Worm (Caenorhabditis elegans) whole organism, late embryonic: ENCODE measurements around the gene C50B8.6.

ENCODE experiments used
- C08G9.2 ChIP-seq: sonication (generic microtip); optimal IDR thresholded peaks from 2 replicates; lab custom pipeline; 2016; ENCODE audit warnings: mild to moderate bottlenecking, missing genetic modification characterization, moderate library complexity, missing compliant biosample characterization
- C38D4.7 ChIP-seq: fragments of 200-800 bp; sonication (Bioruptor generic); optimal IDR thresholded peaks from 2 replicates; lab custom pipeline; 2018; ENCODE audit warnings: mild to moderate bottlenecking, missing genetic modification characterization, moderate library complexity, missing compliant biosample characterization
- F13H6.1 ChIP-seq: sonication (generic microtip); optimal IDR thresholded peaks from 2 replicates; lab custom pipeline; 2016; ENCODE audit warnings: missing genetic modification characterization, missing compliant biosample characterization
- K02D7.2 ChIP-seq: sonication (generic microtip); optimal IDR thresholded peaks from 2 replicates; lab custom pipeline; 2017; ENCODE audit warnings: mild to moderate bottlenecking, missing genetic modification characterization, missing compliant biosample characterization
- T23F11.4 ChIP-seq: fragments of 200-800 bp; sonication (Bioruptor generic); optimal IDR thresholded peaks from 2 replicates; lab custom pipeline; 2018; ENCODE audit warnings: mild to moderate bottlenecking, missing genetic modification characterization, missing compliant biosample characterization
- Y22D7AL.16 ChIP-seq: sonication (generic microtip); optimal IDR thresholded peaks from 2 replicates; lab custom pipeline; 2016; ENCODE audit warnings: missing genetic modification characterization, missing compliant biosample characterization
- ahr-1 ChIP-seq: sonication (generic microtip); optimal IDR thresholded peaks from 2 replicates; lab custom pipeline; 2016; ENCODE audit warnings: missing genetic modification characterization, missing compliant biosample characterization
- ama-1 ChIP-seq: fragments of 150-350 bp; optimal IDR thresholded peaks from 2 replicates; lab custom pipeline; 2014
- ceh-14 ChIP-seq: sonication (generic microtip); optimal IDR thresholded peaks from 2 replicates; lab custom pipeline; 2016; ENCODE audit warnings: missing genotype, missing genetic modification characterization, missing compliant biosample characterization
- ceh-18 ChIP-seq: sonication (generic microtip); optimal IDR thresholded peaks from 2 replicates; lab custom pipeline; 2016; ENCODE audit warnings: missing genetic modification characterization, missing compliant biosample characterization
- ceh-2 ChIP-seq: sonication (generic microtip); optimal IDR thresholded peaks from 2 replicates; lab custom pipeline; 2016; ENCODE audit warnings: missing genotype, missing genetic modification characterization, missing compliant biosample characterization
- ceh-22 ChIP-seq: sonication (generic microtip); optimal IDR thresholded peaks from 2 replicates; lab custom pipeline; 2017; ENCODE audit warnings: missing biosample characterization, missing genetic modification characterization
- ceh-24 ChIP-seq: sonication (generic microtip); optimal IDR thresholded peaks from 2 replicates; lab custom pipeline; 2016; ENCODE audit warnings: mild to moderate bottlenecking, missing genetic modification characterization, missing compliant biosample characterization
- ceh-30 ChIP-seq: fragments of 150-350 bp; optimal IDR thresholded peaks from 2 replicates; lab custom pipeline; 2014; ENCODE audit warnings: missing biosample characterization, missing genetic modification characterization
- ceh-34 ChIP-seq: sonication (generic microtip); optimal IDR thresholded peaks from 2 replicates; lab custom pipeline; 2016; ENCODE audit warnings: mild to moderate bottlenecking, missing genetic modification characterization, missing compliant biosample characterization
- ceh-45 ChIP-seq: fragments of 200-800 bp; sonication (Bioruptor generic); IDR thresholded peaks from 2 replicates; pipeline ENCODE4 v1.3.6; 2022; ENCODE audit warnings: missing genetic modification reagents, missing genetic modification characterization, missing compliant biosample characterization
- ceh-9 ChIP-seq: sonication (generic microtip); optimal IDR thresholded peaks from 2 replicates; lab custom pipeline; 2016; ENCODE audit warnings: mild to moderate bottlenecking, missing genetic modification characterization, inconsistent platforms, missing compliant biosample characterization
- che-1 ChIP-seq: sonication (generic microtip); optimal IDR thresholded peaks from 2 replicates; lab custom pipeline; 2016; ENCODE audit warnings: mild to moderate bottlenecking, missing genetic modification characterization, missing compliant biosample characterization
- dmd-4 ChIP-seq: sonication (generic microtip); optimal IDR thresholded peaks from 2 replicates; lab custom pipeline; 2016; ENCODE audit warnings: borderline replicate concordance, missing genetic modification characterization, missing compliant biosample characterization
- dve-1 ChIP-seq: sonication (generic microtip); optimal IDR thresholded peaks from 2 replicates; lab custom pipeline; 2017; ENCODE audit warnings: antibody characterized with exemption, mild to moderate bottlenecking, missing genetic modification characterization, missing compliant biosample characterization
- ets-4 ChIP-seq: sonication (generic microtip); optimal IDR thresholded peaks from 2 replicates; lab custom pipeline; 2016; ENCODE audit warnings: missing genetic modification characterization, missing compliant biosample characterization
- eyg-1 ChIP-seq: sonication (generic microtip); optimal IDR thresholded peaks from 2 replicates; lab custom pipeline; 2016; ENCODE audit warnings: missing genotype, missing genetic modification characterization, missing compliant biosample characterization
- fkh-10 ChIP-seq: fragments of 150-350 bp; optimal IDR thresholded peaks from 2 replicates; lab custom pipeline; 2014; ENCODE audit warnings: missing biosample characterization, missing genetic modification reagents, missing genetic modification characterization
- fkh-6 ChIP-seq: sonication (generic microtip); optimal IDR thresholded peaks from 2 replicates; lab custom pipeline; 2016; ENCODE audit warnings: missing genetic modification characterization, missing compliant biosample characterization
- gmeb-2 ChIP-seq: sonication (generic microtip); optimal IDR thresholded peaks from 2 replicates; lab custom pipeline; 2016; ENCODE audit warnings: missing genetic modification characterization, inconsistent platforms, missing compliant biosample characterization
- hlh-13 ChIP-seq: fragments of 200-800 bp; sonication (Bioruptor generic); optimal IDR thresholded peaks from 2 replicates; lab custom pipeline; 2018; ENCODE audit warnings: mild to moderate bottlenecking, missing genetic modification characterization, missing compliant biosample characterization
- hlh-15 ChIP-seq: sonication (generic microtip); optimal IDR thresholded peaks from 2 replicates; lab custom pipeline; 2016; ENCODE audit warnings: missing genetic modification characterization, missing compliant biosample characterization
- hlh-6 ChIP-seq: sonication (generic microtip); optimal IDR thresholded peaks from 2 replicates; lab custom pipeline; 2016; ENCODE audit warnings: missing genotype, missing genetic modification characterization, missing compliant biosample characterization
- hlh-8 ChIP-seq: sonication (generic microtip); optimal IDR thresholded peaks from 2 replicates; lab custom pipeline; 2016; ENCODE audit warnings: missing genotype, missing genetic modification characterization, missing compliant biosample characterization
- lin-11 ChIP-seq: fragments of 200-800 bp; sonication (Bioruptor generic); optimal IDR thresholded peaks from 2 replicates; lab custom pipeline; 2018; ENCODE audit warnings: mild to moderate bottlenecking, missing genetic modification characterization, missing compliant biosample characterization
- madf-2 ChIP-seq: sonication (generic microtip); optimal IDR thresholded peaks from 2 replicates; lab custom pipeline; 2017; ENCODE audit warnings: missing genetic modification characterization, missing compliant biosample characterization
- mec-3 ChIP-seq: sonication (generic microtip); optimal IDR thresholded peaks from 2 replicates; lab custom pipeline; 2016; ENCODE audit warnings: borderline replicate concordance, missing genetic modification characterization, missing compliant biosample characterization
- odd-2 ChIP-seq: sonication (generic microtip); optimal IDR thresholded peaks from 2 replicates; lab custom pipeline; 2017; ENCODE audit warnings: antibody characterized with exemption, mild to moderate bottlenecking, missing genetic modification characterization, missing compliant biosample characterization
- pat-9 ChIP-seq: fragments of 200-800 bp; sonication (Bioruptor generic); optimal IDR thresholded peaks from 2 replicates; lab custom pipeline; 2018; ENCODE audit warnings: mild to moderate bottlenecking, missing genetic modification characterization, moderate library complexity, missing compliant biosample characterization
- pax-1 ChIP-seq: fragments of 150-350 bp; optimal IDR thresholded peaks from 2 replicates; lab custom pipeline; 2014; ENCODE audit warnings: missing biosample characterization, missing genetic modification characterization
- pha-2 ChIP-seq: sonication (generic microtip); optimal IDR thresholded peaks from 2 replicates; lab custom pipeline; 2017; ENCODE audit warnings: mild to moderate bottlenecking, missing genetic modification characterization, missing compliant biosample characterization
- pha-4 ChIP-seq: fragments of 150-350 bp; optimal IDR thresholded peaks from 2 replicates; lab custom pipeline; 2018; ENCODE audit warnings: missing biosample characterization, missing genetic modification reagents, missing genetic modification characterization
- pqm-1 ChIP-seq: sonication (generic microtip); optimal IDR thresholded peaks from 2 replicates; lab custom pipeline; 2016; ENCODE audit warnings: missing genetic modification characterization, missing compliant biosample characterization
- ref-2 ChIP-seq: sonication (generic microtip); optimal IDR thresholded peaks from 2 replicates; lab custom pipeline; 2016; ENCODE audit warnings: missing genetic modification characterization, missing compliant biosample characterization
- sdc-2 ChIP-seq: sonication (generic microtip); optimal IDR thresholded peaks from 2 replicates; lab custom pipeline; 2016; ENCODE audit warnings: missing genotype, missing genetic modification characterization, missing compliant biosample characterization
- sox-2 ChIP-seq: fragments of 200-800 bp; sonication (Bioruptor generic); IDR thresholded peaks from 2 replicates; pipeline ENCODE4 v1.3.6; 2022; ENCODE audit warnings: missing genetic modification reagents, missing genetic modification characterization, missing compliant biosample characterization
- syd-9 ChIP-seq: sonication (generic microtip); optimal IDR thresholded peaks from 2 replicates; lab custom pipeline; 2016; ENCODE audit warnings: mild to moderate bottlenecking, missing genetic modification characterization, moderate library complexity, missing compliant biosample characterization
- unc-42 ChIP-seq: sonication (generic microtip); optimal IDR thresholded peaks from 2 replicates; lab custom pipeline; 2016; ENCODE audit warnings: missing genotype, missing genetic modification characterization, missing compliant biosample characterization
- unc-55 ChIP-seq: sonication (generic microtip); optimal IDR thresholded peaks from 2 replicates; lab custom pipeline; 2017; ENCODE audit warnings: missing biosample characterization, missing genetic modification reagents, missing genetic modification characterization
- ztf-16 ChIP-seq: sonication (generic microtip); optimal IDR thresholded peaks from 2 replicates; lab custom pipeline; 2017; ENCODE audit warnings: missing genetic modification characterization, missing compliant biosample characterization

Gene C50B8.6

DNA sequence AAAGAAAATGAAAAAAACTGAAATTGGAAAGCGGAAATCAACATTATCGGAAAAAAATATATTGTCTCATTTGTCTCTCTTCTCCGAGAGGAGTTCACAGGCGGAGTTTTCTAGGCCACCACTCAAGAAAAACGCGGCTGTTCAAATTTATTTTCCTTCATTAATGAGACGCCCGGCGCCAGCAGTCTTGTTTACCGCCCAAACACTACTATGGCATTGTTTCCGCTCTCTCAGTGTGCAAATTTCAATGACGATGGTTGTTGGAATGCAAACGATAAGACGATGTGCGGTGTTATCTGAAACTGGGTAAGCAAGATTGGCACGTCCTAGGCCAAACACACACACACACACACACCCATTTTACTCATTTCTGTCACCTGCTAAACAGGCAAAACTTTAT is 22.0 kb upstream of the C50B8.6 start, which contains the start of gene cav-2 (continued):
- TF ChIP-seq unc-42 (tag; lab: Kevin White, UChicago) (peak; percentile 72), pqm-1 (tag; lab: Kevin White, UChicago) (peak; percentile 86), ets-4 (tag; lab: Kevin White, UChicago) (peak; percentile 83), hlh-15 (tag; lab: Kevin White, UChicago) (no peak), pax-1 (tag; lab: Kevin White, UChicago) (no peak), ceh-34 (tag; lab: Kevin White, UChicago) (peak; percentile 46), ceh-30 (tag; lab: Kevin White, UChicago) (no peak), sox-2 (no peak), ahr-1 (tag; lab: Kevin White, UChicago) (no peak), ceh-18 (tag; lab: Kevin White, UChicago) (peak; percentile 48)

DNA sequence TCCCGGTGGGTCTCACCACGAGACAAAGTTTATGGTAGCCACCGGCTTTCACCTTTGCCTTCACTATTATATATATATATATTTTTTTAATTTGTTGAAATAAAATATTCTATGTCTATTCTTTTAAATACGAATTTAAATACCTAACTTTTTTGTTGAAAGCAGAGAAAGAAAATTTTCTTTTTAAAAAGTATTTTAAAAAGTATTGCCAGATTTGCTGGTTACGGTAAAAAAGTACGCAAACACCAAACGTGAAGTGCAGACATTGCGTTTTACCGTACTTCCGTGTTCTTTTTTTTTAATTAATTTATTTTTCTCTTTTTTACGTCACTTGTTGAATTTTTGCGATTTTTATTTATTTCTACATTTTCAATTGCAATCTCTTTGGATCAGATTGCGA is 18.8 kb upstream of the C50B8.6 start, which contains the start of gene C56A3.8:
Gene C56A3.8, plus strand, starts transcription at position 301 of the 400 bp plus-strand sequence.
- TF ChIP-seq fkh-6, result no peak
- no peak for TF ChIP-seq odd-2
- TF ChIP-seq syd-9 (tag; lab: Kevin White, UChicago), result no peak
- no peak for TF ChIP-seq K02D7.2 (tag; lab: Kevin White, UChicago)
- no peak for TF ChIP-seq mec-3 (tag; lab: Kevin White, UChicago)
- no peak for TF ChIP-seq ceh-45 (GFP tag; lab: Robert Waterston, UW)
- TF ChIP-seq pha-4 (tag; lab: Kevin White, UChicago), result no peak
- no peak for TF ChIP-seq C38D4.7 (GFP tag; lab: Kevin White, UChicago)
- TF ChIP-seq T23F11.4 (GFP tag; lab: Kevin White, UChicago), result no peak

DNA sequence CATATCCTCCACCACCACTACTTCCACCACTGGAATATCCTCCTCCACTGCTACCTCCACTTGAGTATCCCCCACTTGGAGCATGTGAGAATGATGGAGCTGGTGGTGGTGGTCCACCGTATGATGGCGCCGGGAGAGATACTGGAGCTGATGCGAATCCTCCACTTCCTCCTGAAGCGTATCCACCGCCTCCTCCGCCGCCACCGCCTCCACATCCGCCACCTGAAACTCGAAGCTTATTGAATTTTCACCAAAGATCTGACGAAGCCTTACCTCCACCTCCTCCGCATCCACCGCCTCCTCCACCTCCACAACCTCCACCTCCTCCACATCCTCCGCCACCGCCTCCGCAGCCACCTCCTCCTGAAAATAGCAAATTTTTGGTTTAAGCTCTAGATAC is 16.0 kb upstream of the C50B8.6 start:
- TF ChIP-seq gmeb-2, result no peak
- no peak for TF ChIP-seq C08G9.2 (tag; lab: Kevin White, UChicago)
- no peak for TF ChIP-seq syd-9 (tag; lab: Kevin White, UChicago)
- TF ChIP-seq pqm-1 (tag; lab: Kevin White, UChicago), result no peak
- TF ChIP-seq hlh-6 (tag; lab: Kevin White, UChicago), result no peak
- no peak for TF ChIP-seq ceh-14
- no peak for TF ChIP-seq ztf-16 (tag; lab: Kevin White, UChicago)
- TF ChIP-seq Y22D7AL.16 (tag; lab: Kevin White, UChicago), result no peak
- TF ChIP-seq fkh-6, result no peak
- no peak for TF ChIP-seq dve-1 (tag; lab: Kevin White, UChicago)
- TF ChIP-seq madf-2 (tag; lab: Kevin White, UChicago), result no peak
- TF ChIP-seq ceh-24 (tag; lab: Kevin White, UChicago), result no peak
- no peak for TF ChIP-seq lin-11
- no peak for TF ChIP-seq hlh-8 (tag; lab: Kevin White, UChicago)
- no peak for TF ChIP-seq ceh-9
- no peak for TF ChIP-seq unc-42 (tag; lab: Kevin White, UChicago)
- no peak for TF ChIP-seq unc-55 (GFP tag; lab: Kevin White, UChicago)
- TF ChIP-seq ahr-1 (tag; lab: Kevin White, UChicago), result no peak

DNA sequence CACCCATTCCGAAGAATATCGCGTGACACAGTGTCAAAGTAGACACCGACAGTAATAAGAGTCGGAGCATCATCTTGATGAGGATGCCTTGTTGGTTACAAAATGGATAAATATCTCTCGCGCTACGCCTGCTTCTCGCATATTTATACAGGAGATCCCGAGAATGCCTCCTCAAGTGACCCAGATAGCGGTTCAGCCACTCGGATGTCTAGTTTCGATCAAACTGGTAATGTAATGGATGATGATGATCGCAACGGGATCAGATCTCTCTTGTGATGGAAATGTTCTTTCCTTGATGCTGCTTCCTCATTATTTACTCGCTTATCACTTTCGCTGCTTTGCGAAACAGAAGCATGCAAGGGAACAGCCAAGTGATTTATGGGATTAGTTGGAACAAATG is 14.9 kb upstream of the C50B8.6 start, which contains the start of gene grl-17:
Gene grl-17, minus strand, starts transcription at position 101 of the 400 bp plus-strand sequence.
- no peak for TF ChIP-seq gmeb-2
- TF ChIP-seq eyg-1, result no peak

DNA sequence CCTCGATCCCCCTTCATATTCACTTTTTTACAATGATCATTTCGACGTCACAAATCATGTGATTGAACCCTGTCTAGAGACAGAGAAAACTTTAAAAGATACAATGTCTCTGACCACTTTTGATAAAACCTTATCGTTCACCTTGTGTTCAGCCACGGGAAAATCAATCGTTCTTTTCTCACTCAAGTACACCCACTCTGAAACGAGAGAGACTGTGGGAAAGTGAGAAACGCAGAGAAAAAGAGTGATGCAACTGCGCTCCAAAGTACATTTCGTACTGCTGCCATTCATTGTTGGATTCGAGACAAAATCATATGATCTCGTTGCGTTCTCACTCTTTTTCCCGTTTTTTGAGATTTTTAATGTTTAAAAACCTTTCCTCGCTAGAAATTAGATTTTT is 13.6 kb upstream of the C50B8.6 start:
- TF ChIP-seq pax-1 (tag; lab: Kevin White, UChicago) (no peak), hlh-6 (tag; lab: Kevin White, UChicago) (no peak), sox-2 (peak; percentile 15; the same call in 1 of the 2 replicates), ets-4 (tag; lab: Kevin White, UChicago) (no peak), sdc-2 (no peak), fkh-10 (GFP tag; lab: Kevin White, UChicago) (no peak), C38D4.7 (GFP tag; lab: Kevin White, UChicago) (no peak), mec-3 (tag; lab: Kevin White, UChicago) (no peak), F13H6.1 (tag; lab: Kevin White, UChicago) (no peak), T23F11.4 (GFP tag; lab: Kevin White, UChicago) (no peak), dmd-4 (tag; lab: Kevin White, UChicago) (no peak), pha-2 (tag; lab: Kevin White, UChicago) (no peak), pat-9 (tag; lab: Kevin White, UChicago) (no peak), ama-1 (lab: Kevin White, UChicago) (no peak), ceh-22 (tag; lab: Kevin White, UChicago) (peak; percentile 12), unc-42 (tag; lab: Kevin White, UChicago) (peak; percentile 5), ceh-2 (tag; lab: Kevin White, UChicago) (no peak), hlh-13 (no peak), fkh-6 (no peak), lin-11 (no peak), che-1 (tag; lab: Kevin White, UChicago) (no peak), ref-2 (tag; lab: Kevin White, UChicago) (no peak)
